Fruit fly (Drosophila melanogaster): ENCODE results near the gene Gr22e.

Gene Gr22e

DNA sequence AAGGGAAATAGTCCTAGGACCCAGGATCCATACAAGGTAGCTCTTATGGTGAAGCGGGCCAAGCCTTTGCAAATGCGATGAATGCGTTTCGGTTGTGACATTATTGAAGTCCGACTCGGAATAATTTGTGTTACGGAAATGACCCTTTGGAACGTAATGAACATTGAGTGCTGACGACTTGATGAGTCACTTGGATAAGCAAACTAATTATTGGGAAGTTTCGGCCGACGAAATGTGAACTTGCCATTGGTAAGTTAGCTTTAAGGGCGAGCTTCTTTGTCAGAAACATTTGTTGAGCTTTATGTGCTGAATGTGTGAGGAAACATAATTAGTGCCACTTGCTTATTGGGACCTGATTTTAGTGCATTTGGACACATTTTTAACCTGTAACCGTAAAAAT lies 11.0 kb downstream of the Gr22e start, which contains the start of gene Gr22a:
Gene Gr22a (minus strand): TSS at position 101 of the 400 bp plus-strand sequence.
- TF ChIP-seq tj (GFP tag; optimal IDR thresholded peaks at IDR 0.05) (no peak), cnc (optimal IDR thresholded peaks at IDR 0.05) (no peak), bab1 (GFP tag; optimal IDR thresholded peaks at IDR 0.05) (no peak), ovo (GFP tag; optimal IDR thresholded peaks at IDR 0.05) (no peak), Hr96 (GFP tag; optimal IDR thresholded peaks at IDR 0.05) (no peak), Clk (GFP tag; optimal IDR thresholded peaks at IDR 0.05) (no peak), kay (GFP tag; ENCODE audit: borderline replicate concordance) (no peak), Mnt (GFP tag; optimal IDR thresholded peaks at IDR 0.05) (no peak), CG12768 (GFP tag; optimal IDR thresholded peaks at IDR 0.05) (no peak), Crg-1 (GFP tag; optimal IDR thresholded peaks at IDR 0.05) (no peak), CG7101 (tag; optimal IDR thresholded peaks at IDR 0.05) (no peak), CG5204 (GFP tag; optimal IDR thresholded peaks at IDR 0.05) (no peak)

DNA sequence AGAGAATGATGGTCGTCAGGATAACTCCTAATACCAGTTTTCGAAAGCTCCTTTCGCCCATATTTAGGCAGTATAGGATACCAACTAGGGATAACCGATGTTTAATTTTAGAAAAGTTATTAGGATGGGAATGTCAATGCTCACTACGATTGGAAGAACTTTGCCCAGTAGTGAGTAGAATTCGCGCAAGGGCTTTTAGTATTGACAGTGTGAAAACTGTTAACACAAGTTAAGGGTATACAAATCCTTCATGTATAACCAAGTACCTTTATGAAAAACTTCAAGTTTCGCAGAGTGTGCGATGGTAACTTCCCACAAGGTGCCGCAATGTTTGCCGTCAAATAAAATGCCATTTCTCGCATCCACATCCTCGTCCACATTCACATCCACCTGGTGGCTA lies 39.4 kb downstream of the Gr22e start, which contains the start of gene CG31933:
Gene CG31933 (minus strand): TSS at position 101 of the 400 bp plus-strand sequence.
- no peak for TF ChIP-seq CG1620 (GFP tag; optimal IDR thresholded peaks at IDR 0.05)

DNA sequence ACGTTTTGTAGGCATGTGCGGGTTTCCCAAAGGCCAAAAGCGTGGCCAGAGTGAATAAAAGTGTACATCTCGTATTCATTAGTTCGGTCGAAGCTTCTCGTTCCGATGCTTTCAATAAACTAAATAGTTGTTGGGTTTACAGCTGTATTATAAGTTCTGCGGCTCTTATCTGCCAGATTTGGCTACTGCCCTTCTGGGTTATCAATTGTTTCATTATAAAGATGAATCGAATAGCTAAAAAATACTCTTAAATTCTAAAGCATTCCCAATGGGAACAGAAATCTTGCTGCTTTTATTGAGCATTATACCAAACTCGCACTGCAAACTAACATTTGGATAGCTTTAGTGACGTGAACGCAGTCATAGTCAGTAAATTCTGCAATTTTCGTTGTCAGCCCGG lies 42.5 kb downstream of the Gr22e start, which contains the start of gene CG31664:
Gene CG31664 (minus strand): TSS at position 101 of the 400 bp plus-strand sequence.
- TF ChIP-seq cnc (optimal IDR thresholded peaks at IDR 0.05): no peak
- no peak for TF ChIP-seq tj (GFP tag; optimal IDR thresholded peaks at IDR 0.05)
- TF ChIP-seq toe (GFP tag; optimal IDR thresholded peaks at IDR 0.05): no peak
- no peak for TF ChIP-seq kay (GFP tag; ENCODE audit: borderline replicate concordance)
- no peak for TF ChIP-seq CG33017 (tag; optimal IDR thresholded peaks at IDR 0.05)
- no peak for TF ChIP-seq Hr96 (GFP tag; optimal IDR thresholded peaks at IDR 0.05)
- no peak for TF ChIP-seq CG7045 (GFP tag; optimal IDR thresholded peaks at IDR 0.05)

DNA sequence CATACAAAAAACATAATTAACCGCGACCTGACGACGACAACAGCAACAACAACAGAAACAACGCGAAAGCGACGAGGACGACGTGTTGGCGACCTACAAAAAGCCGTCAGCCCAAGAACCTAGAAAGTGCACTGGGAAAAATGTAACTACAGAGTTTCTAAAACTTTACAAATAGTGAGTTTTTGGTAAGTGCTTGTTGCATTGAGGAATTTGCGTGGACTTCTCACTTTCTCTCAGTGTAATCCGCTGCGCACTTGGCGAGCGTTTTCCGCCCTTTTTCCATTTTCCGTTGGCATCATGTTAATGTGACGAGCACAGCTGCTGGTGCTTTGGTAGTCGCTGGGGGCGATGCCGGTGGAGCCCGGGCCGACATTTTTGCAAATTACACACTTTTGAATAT lies 44.4 kb downstream of the Gr22e start:
- no peak for TF ChIP-seq Crg-1 (GFP tag; optimal IDR thresholded peaks at IDR 0.05)
- TF ChIP-seq cic (GFP tag; optimal IDR thresholded peaks at IDR 0.05): no peak
- no peak for TF ChIP-seq pad (GFP tag; optimal IDR thresholded peaks at IDR 0.05)
- TF ChIP-seq CG1620 (GFP tag; optimal IDR thresholded peaks at IDR 0.05): no peak
- no peak for TF ChIP-seq CG33017 (tag; optimal IDR thresholded peaks at IDR 0.05)
- no peak for TF ChIP-seq toe (GFP tag; optimal IDR thresholded peaks at IDR 0.05)
- no peak for TF ChIP-seq CG11617 (GFP tag; optimal IDR thresholded peaks at IDR 0.05)
- no peak for TF ChIP-seq CG12768 (GFP tag; optimal IDR thresholded peaks at IDR 0.05)
- no peak for TF ChIP-seq kay (GFP tag; ENCODE audit: borderline replicate concordance)
- TF ChIP-seq cnc (optimal IDR thresholded peaks at IDR 0.05): no peak
- TF ChIP-seq CG7101 (tag; optimal IDR thresholded peaks at IDR 0.05): no peak
- TF ChIP-seq Hr96 (GFP tag; optimal IDR thresholded peaks at IDR 0.05): no peak
- no peak for TF ChIP-seq Mnt (GFP tag; optimal IDR thresholded peaks at IDR 0.05)
- TF ChIP-seq CG7045 (GFP tag; optimal IDR thresholded peaks at IDR 0.05): no peak
- no peak for TF ChIP-seq ovo (GFP tag; optimal IDR thresholded peaks at IDR 0.05)
- TF ChIP-seq CG14711 (tag; optimal IDR thresholded peaks at IDR 0.05): no peak
- TF ChIP-seq CG5204 (GFP tag; optimal IDR thresholded peaks at IDR 0.05): no peak
- no peak for TF ChIP-seq tj (GFP tag; optimal IDR thresholded peaks at IDR 0.05)
- no peak for TF ChIP-seq Clk (GFP tag; optimal IDR thresholded peaks at IDR 0.05)

dm6 chr2L:1832465-1832864 lies 48.6 kb downstream of the Gr22e start, which contains the start of gene c-cup:
TSS of gene c-cup (minus strand) at chr2L:1832565.
- TF ChIP-seq toe (GFP tag; optimal IDR thresholded peaks at IDR 0.05) (no peak), ovo (GFP tag; optimal IDR thresholded peaks at IDR 0.05) (no peak), CG14711 (tag; optimal IDR thresholded peaks at IDR 0.05) (no peak), CG7045 (GFP tag; optimal IDR thresholded peaks at IDR 0.05) (no peak), CG11617 (GFP tag; optimal IDR thresholded peaks at IDR 0.05) (no peak), Crg-1 (GFP tag; optimal IDR thresholded peaks at IDR 0.05) (no peak), CG33017 (tag; optimal IDR thresholded peaks at IDR 0.05) (no peak), CG12768 (GFP tag; optimal IDR thresholded peaks at IDR 0.05) (no peak), Hr96 (GFP tag; optimal IDR thresholded peaks at IDR 0.05) (no peak), kay (GFP tag; ENCODE audit: borderline replicate concordance) (no peak), CG1620 (GFP tag; optimal IDR thresholded peaks at IDR 0.05) (no peak), tj (GFP tag; optimal IDR thresholded peaks at IDR 0.05) (no peak), cic (GFP tag; optimal IDR thresholded peaks at IDR 0.05) (no peak), CG7101 (tag; optimal IDR thresholded peaks at IDR 0.05) (no peak), pad (GFP tag; optimal IDR thresholded peaks at IDR 0.05) (no peak), bab1 (GFP tag; optimal IDR thresholded peaks at IDR 0.05) (no peak), Clk (GFP tag; optimal IDR thresholded peaks at IDR 0.05) (no peak), CG5204 (GFP tag; optimal IDR thresholded peaks at IDR 0.05) (no peak), Mnt (GFP tag; optimal IDR thresholded peaks at IDR 0.05) (no peak), cnc (optimal IDR thresholded peaks at IDR 0.05) (no peak)
